Worm (Caenorhabditis elegans): Measurements from ENCODE around the gene cnc-2.

DNA sequence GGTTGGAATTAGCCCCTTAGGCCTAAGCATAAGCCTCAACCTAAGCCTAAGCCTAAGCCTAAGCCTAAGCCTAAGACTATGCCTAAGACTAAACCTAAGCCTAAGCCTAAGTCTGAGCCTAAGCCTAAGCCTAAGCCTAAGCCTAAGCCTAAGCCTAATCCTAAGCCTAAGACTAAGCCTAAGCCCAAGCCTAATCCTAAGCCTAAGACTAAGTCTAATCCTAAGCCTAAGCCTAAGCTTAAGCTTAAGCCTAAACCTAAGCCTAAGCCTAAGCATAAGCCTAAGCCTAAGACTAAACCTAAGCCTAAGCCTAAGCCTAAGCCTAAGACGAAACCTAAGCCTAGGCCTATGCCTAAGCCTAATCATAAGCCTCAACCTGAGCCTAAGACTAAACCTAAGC is 26.6 kb downstream of the cnc-2 start:
- TF ChIP-seq pqm-1 (tag; optimal IDR thresholded peaks at IDR 0.05) (no peak), blmp-1 (tag; optimal IDR thresholded peaks at IDR 0.05) (no peak), xbp-1 (tag; optimal IDR thresholded peaks at IDR 0.05) (no peak), pax-3 (tag; optimal IDR thresholded peaks at IDR 0.05) (no peak), aha-1 (tag; optimal IDR thresholded peaks at IDR 0.05) (no peak)

All from whole organism, L1 larva.